Worm (Caenorhabditis elegans): ENCODE data around the gene pink-1.
A peak's percentile ranks its signal among the peaks of the same experiment; 100 is the strongest.

pink-1 gene

DNA sequence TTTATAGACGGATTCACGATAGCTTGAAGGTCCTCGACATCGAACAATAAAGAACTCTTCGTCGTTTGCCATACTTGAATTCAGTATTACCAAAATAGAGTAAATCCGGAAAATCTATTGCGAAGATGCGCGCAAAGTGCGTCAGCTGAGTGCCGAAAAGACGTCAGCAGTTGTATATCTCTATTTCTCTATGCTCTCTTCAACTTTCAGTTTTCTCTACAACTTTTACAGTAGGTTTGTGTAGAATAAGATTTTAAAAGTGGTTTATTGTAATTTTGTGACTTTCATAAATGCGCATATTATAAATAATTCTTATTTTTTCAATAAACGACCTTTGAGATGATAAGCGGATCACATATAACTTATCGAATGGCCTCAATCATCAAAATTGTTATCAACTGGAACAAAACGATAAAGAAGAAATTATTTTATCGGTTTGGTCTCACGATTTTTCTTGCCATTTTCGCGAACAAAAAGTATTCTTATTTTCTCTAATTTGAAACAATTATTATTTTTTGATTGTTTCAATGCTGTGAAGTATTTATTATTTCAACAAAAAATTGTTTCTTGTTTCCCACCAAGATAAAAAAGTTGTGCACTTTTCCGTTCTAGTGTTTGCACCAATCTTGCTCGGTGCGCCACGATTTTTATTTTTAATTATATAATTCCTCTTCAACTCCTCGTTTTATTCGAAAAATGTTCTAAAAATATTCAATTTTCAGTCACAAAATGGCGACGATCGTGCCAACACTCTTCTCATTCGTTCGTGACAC, 22.0 kb downstream of the pink-1 start, which contains the start of the genes agt-2 and F09E5.3 (continued):
- TF ChIP-seq ztf-18 (tag; optimal IDR thresholded peaks at IDR 0.05) (peak; percentile 96), F55B11.4 (tag; optimal IDR thresholded peaks at IDR 0.05; ENCODE audit: borderline replicate concordance, insufficient read depth) (no peak), madf-3 (GFP tag; IDR thresholded peaks at IDR 0.05) (peak; percentile 86), let-526 (GFP tag; IDR thresholded peaks at IDR 0.05) (no peak), mes-4 (tag; optimal IDR thresholded peaks at IDR 0.05) (no peak), madf-8 (GFP tag; conservative IDR thresholded peaks at IDR 0.05) (no peak; the same call in 1 of the 2 replicates), hlh-12 (tag; optimal IDR thresholded peaks at IDR 0.05) (no peak), ZK185.1 (tag; optimal IDR thresholded peaks at IDR 0.05; ENCODE audit: poor library complexity, severe bottlenecking) (peak; percentile 84), ztf-28 (GFP tag; IDR thresholded peaks at IDR 0.05) (no peak), F57C9.4 (tag; optimal IDR thresholded peaks at IDR 0.05) (no peak), aptf-3 (GFP tag; IDR thresholded peaks at IDR 0.05) (no peak), unc-62 (GFP tag; optimal IDR thresholded peaks at IDR 0.05) (no peak), K12H6.12 (tag; optimal IDR thresholded peaks at IDR 0.05) (peak; percentile 75), ama-1 (optimal IDR thresholded peaks at IDR 0.05) (no peak), ama-1 (GFP tag; optimal IDR thresholded peaks at IDR 0.05) (no peak), F37B4.10 (GFP tag; IDR thresholded peaks at IDR 0.05) (no peak), lsl-1 (GFP tag; optimal IDR thresholded peaks at IDR 0.05) (peak; percentile 71), bed-2 (GFP tag; IDR thresholded peaks at IDR 0.05) (no peak), F52B5.7 (tag; optimal IDR thresholded peaks at IDR 0.05) (no peak), B0019.2 (GFP tag; conservative IDR thresholded peaks at IDR 0.05) (no peak), hlh-26 (GFP tag; conservative IDR thresholded peaks at IDR 0.05) (no peak), lin-54 (GFP tag; optimal IDR thresholded peaks at IDR 0.05) (peak; percentile 87), xnd-1 (tag; optimal IDR thresholded peaks at IDR 0.05) (no peak), ceh-27 (GFP tag; optimal IDR thresholded peaks at IDR 0.05) (peak; percentile 80), lir-1 (GFP tag; conservative IDR thresholded peaks at IDR 0.05) (peak; percentile 67), lin-40 (tag; optimal IDR thresholded peaks at IDR 0.05) (peak; percentile 92), Y53F4B.3 (GFP tag; IDR thresholded peaks at IDR 0.05) (no peak), nhr-90 (tag; optimal IDR thresholded peaks at IDR 0.05) (no peak), lin-35 (GFP tag; optimal IDR thresholded peaks at IDR 0.05) (peak in 2 of 3 experiments; percentile 72 to 91), F23B12.7 (tag; optimal IDR thresholded peaks at IDR 0.05; ENCODE audit: insufficient read depth) (peak; percentile 13), attf-6 (GFP tag; IDR thresholded peaks at IDR 0.05) (no peak), nhr-179 (tag; optimal IDR thresholded peaks at IDR 0.05) (no peak), sptf-2 (GFP tag; optimal IDR thresholded peaks at IDR 0.05) (no peak), Y56A3A.18 (GFP tag; IDR thresholded peaks at IDR 0.05) (no peak)

DNA sequence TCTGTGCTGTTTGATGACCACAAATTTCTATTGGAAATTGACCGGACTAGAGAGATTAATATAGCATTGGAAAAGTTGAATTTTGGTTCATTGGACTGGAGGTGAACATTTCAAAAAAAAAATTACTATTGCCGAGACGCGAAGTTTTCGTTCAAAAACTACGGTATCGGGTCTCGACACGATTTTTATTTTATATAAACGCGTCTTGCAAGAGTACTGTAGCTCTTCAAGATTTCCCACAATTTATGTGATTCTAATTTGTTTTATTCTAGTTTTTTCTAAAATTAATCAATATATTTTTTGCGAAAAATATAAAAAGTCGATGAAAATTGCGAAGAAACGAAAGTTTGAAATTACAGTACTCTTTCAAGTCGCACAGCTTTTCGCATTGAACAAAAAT, 24.9 kb downstream of the pink-1 start, which contains the start of gene F09E5.12:
F09E5.12 (minus strand) TSS at position 101 of the 400 bp plus-strand sequence.
- TF ChIP-seq hrde-1 (tag; optimal IDR thresholded peaks at IDR 0.05; ENCODE audit: borderline replicate concordance) = no peak
- no peak for TF ChIP-seq unc-62 (GFP tag; optimal IDR thresholded peaks at IDR 0.05)
- TF ChIP-seq tbp1 (GFP tag; optimal IDR thresholded peaks at IDR 0.05) = no peak
- no peak for TF ChIP-seq sptf-2 (GFP tag; optimal IDR thresholded peaks at IDR 0.05)
- no peak for TF ChIP-seq F52B5.7 (tag; optimal IDR thresholded peaks at IDR 0.05)
- TF ChIP-seq Y53G8AR.9 (GFP tag; conservative IDR thresholded peaks at IDR 0.05) = no peak
- no peak for TF ChIP-seq hlh-12 (tag; optimal IDR thresholded peaks at IDR 0.05)
- TF ChIP-seq ztf-25 (GFP tag; IDR thresholded peaks at IDR 0.05) = no peak
- no peak for TF ChIP-seq Y56A3A.18 (GFP tag; IDR thresholded peaks at IDR 0.05)
- no peak for TF ChIP-seq fkh-3 (tag; optimal IDR thresholded peaks at IDR 0.05)
- TF ChIP-seq sea-2 (GFP tag; IDR thresholded peaks at IDR 0.05) = no peak
- no peak for TF ChIP-seq snpc-4 (GFP tag; optimal IDR thresholded peaks at IDR 0.05)
- no peak for TF ChIP-seq snpc-4 (tag; optimal IDR thresholded peaks at IDR 0.05)
- no peak for TF ChIP-seq him-1 (tag; optimal IDR thresholded peaks at IDR 0.05)
- no peak for TF ChIP-seq snpc-1.3 (tag; optimal IDR thresholded peaks at IDR 0.05; ENCODE audit: insufficient read depth)
- no peak for TF ChIP-seq bed-1 (GFP tag; IDR thresholded peaks at IDR 0.05)
- TF ChIP-seq nhr-90 (tag; optimal IDR thresholded peaks at IDR 0.05) = no peak
- TF ChIP-seq B0019.2 (GFP tag; conservative IDR thresholded peaks at IDR 0.05) = no peak
- no peak for TF ChIP-seq mes-4 (tag; optimal IDR thresholded peaks at IDR 0.05)
